Fruit fly (Drosophila melanogaster) whole organism, adult: ENCODE data around the gene CG32243.

ENCODE experiments used
- CG11617 ChIP-seq: fragments of 200-800 bp; sonication (Bioruptor generic); optimal IDR thresholded peaks from 2 replicates; lab custom pipeline; 2017; ENCODE audit warnings: mild to moderate bottlenecking, missing biosample characterization, missing genetic modification reagents, missing genetic modification characterization
- CG12768 ChIP-seq: fragments of 200-800 bp; sonication (Bioruptor generic); optimal IDR thresholded peaks from 2 replicates; lab custom pipeline; 2017; ENCODE audit warnings: missing biosample characterization, missing genetic modification characterization, mild to moderate bottlenecking, moderate library complexity, missing genetic modification reagents
- CG14711 ChIP-seq: fragments of 200-800 bp; sonication (Bioruptor generic); optimal IDR thresholded peaks from 2 replicates; lab custom pipeline; 2018; ENCODE audit warnings: missing biosample characterization, mild to moderate bottlenecking, missing genetic modification characterization, moderate library complexity
- CG1620 ChIP-seq: fragments of 200-800 bp; sonication (Bioruptor generic); optimal IDR thresholded peaks from 2 replicates; lab custom pipeline; 2016; ENCODE audit warnings: missing biosample characterization, missing genetic modification characterization
- CG33017 ChIP-seq: fragments of 200-800 bp; sonication (Bioruptor generic); optimal IDR thresholded peaks from 2 replicates; lab custom pipeline; 2018; ENCODE audit warnings: missing biosample characterization, mild to moderate bottlenecking, missing genetic modification characterization, moderate library complexity
- CG5204 ChIP-seq: fragments of 200-800 bp; sonication (Bioruptor generic); optimal IDR thresholded peaks from 2 replicates; lab custom pipeline; 2016; ENCODE audit warnings: missing biosample characterization, missing genetic modification characterization
- CG7045 ChIP-seq: fragments of 200-800 bp; sonication (Bioruptor generic); optimal IDR thresholded peaks from 2 replicates; lab custom pipeline; 2017; ENCODE audit warnings: missing biosample characterization, mild to moderate bottlenecking, missing genetic modification characterization
- CG7101 ChIP-seq: fragments of 200-800 bp; sonication (Bioruptor generic); optimal IDR thresholded peaks from 2 replicates; lab custom pipeline; 2018; ENCODE audit warnings: missing biosample characterization, mild to moderate bottlenecking, missing genetic modification characterization, moderate library complexity
- Clk ChIP-seq: fragments of 200-800 bp; sonication (Bioruptor generic); optimal IDR thresholded peaks from 2 replicates; lab custom pipeline; 2017; ENCODE audit warnings: missing biosample characterization, missing genetic modification characterization
- Crg-1 ChIP-seq: fragments of 200-800 bp; sonication (Bioruptor generic); optimal IDR thresholded peaks from 2 replicates; lab custom pipeline; 2016; ENCODE audit warnings: missing biosample characterization, missing genetic modification characterization
- Hr96 ChIP-seq: fragments of 200-800 bp; sonication (Bioruptor generic); optimal IDR thresholded peaks from 2 replicates; lab custom pipeline; 2016; ENCODE audit warnings: missing biosample characterization, missing genetic modification characterization
- Mnt ChIP-seq: fragments of 200-800 bp; sonication (Bioruptor generic); optimal IDR thresholded peaks from 2 replicates; lab custom pipeline; 2016; ENCODE audit warnings: missing biosample characterization, mild to moderate bottlenecking, missing genetic modification characterization
- bab1 ChIP-seq: fragments of 200-800 bp; sonication (Bioruptor generic); optimal IDR thresholded peaks from 3 replicates; lab custom pipeline; 2019; ENCODE audit warnings: missing biosample characterization, mild to moderate bottlenecking, missing genetic modification characterization, moderate library complexity
- cic ChIP-seq: fragments of 200-800 bp; sonication (Bioruptor generic); optimal IDR thresholded peaks from 2 replicates; lab custom pipeline; 2017; ENCODE audit warnings: missing biosample characterization, mild to moderate bottlenecking, missing genetic modification characterization, moderate library complexity
- cnc ChIP-seq, 2 experiments: fragments of >200 bp; optimal IDR thresholded peaks; 2 replicates each; lab custom pipeline; 2017
- kay ChIP-seq: fragments of 200-800 bp; sonication (Bioruptor generic); peaks from one replicate; lab custom pipeline; 2016; ENCODE audit warnings: missing biosample characterization, missing genetic modification characterization, borderline replicate concordance
- ovo ChIP-seq: fragments of 200-800 bp; sonication (Bioruptor generic); optimal IDR thresholded peaks from 2 replicates; lab custom pipeline; 2016; ENCODE audit warnings: missing biosample characterization, missing genetic modification characterization
- pad ChIP-seq: fragments of 200-800 bp; sonication (Bioruptor generic); optimal IDR thresholded peaks from 3 replicates; lab custom pipeline; 2017; ENCODE audit warnings: missing biosample characterization, missing genetic modification characterization, mild to moderate bottlenecking, moderate library complexity, missing genetic modification reagents
- tj ChIP-seq: fragments of 200-800 bp; sonication (Bioruptor generic); optimal IDR thresholded peaks from 3 replicates; lab custom pipeline; 2017; ENCODE audit warnings: missing biosample characterization, mild to moderate bottlenecking, missing genetic modification characterization, moderate library complexity
- toe ChIP-seq: fragments of 200-800 bp; sonication (Bioruptor generic); optimal IDR thresholded peaks from 2 replicates; lab custom pipeline; 2016; ENCODE audit warnings: missing biosample characterization, missing genetic modification characterization

The CG32243 gene

dm6 chr3L:4534481-4534880 lies 6.6 kb downstream of the CG32243 start:
- TF ChIP-seq CG14711, result no peak
- TF ChIP-seq CG1620 (GFP tag; lab: Kevin White, UChicago), result no peak
- no peak for TF ChIP-seq bab1 (GFP tag; lab: Kevin White, UChicago)
- peak; percentile 88 for TF ChIP-seq tj (GFP tag; lab: Kevin White, UChicago)
- TF ChIP-seq CG7101, result no peak
- TF ChIP-seq Crg-1 (GFP tag; lab: Kevin White, UChicago), result no peak

- no peak for TF ChIP-seq CG5204 (GFP tag; lab: Kevin White, UChicago)
- no peak for TF ChIP-seq CG33017 (tag; lab: Kevin White, UChicago)
- TF ChIP-seq cnc (optimal IDR thresholded peaks at IDR 0.05; lab: Kevin White, UChicago), result no peak
- no peak for TF ChIP-seq Crg-1 (GFP tag; lab: Kevin White, UChicago)
- TF ChIP-seq toe, result no peak
- no peak for TF ChIP-seq cic
- no peak for TF ChIP-seq CG14711
- TF ChIP-seq CG7101, result no peak
- TF ChIP-seq Mnt (GFP tag; lab: Kevin White, UChicago), result no peak
- no peak for TF ChIP-seq kay
- no peak for TF ChIP-seq CG11617
- TF ChIP-seq CG12768 (GFP tag; lab: Kevin White, UChicago), result no peak
- TF ChIP-seq bab1 (GFP tag; lab: Kevin White, UChicago), result no peak
- no peak for TF ChIP-seq Hr96 (GFP tag; lab: Kevin White, UChicago)
- no peak for TF ChIP-seq Clk (GFP tag; lab: Kevin White, UChicago)
- no peak for TF ChIP-seq pad (GFP tag; lab: Kevin White, UChicago)
- no peak for TF ChIP-seq tj (GFP tag; lab: Kevin White, UChicago)
Observed at dm6 chr3L:4533941-4534340, 7.1 kb downstream of the CG32243 start.

- TF ChIP-seq tj (GFP tag; lab: Kevin White, UChicago) (peak; percentile 30), ovo (GFP tag; lab: Kevin White, UChicago) (no peak), kay (peak; percentile 44)
Observed at dm6 chr3L:4532841-4533619, 8.0 kb downstream of the CG32243 start, which contains the start of gene CG11353. Gene CG11353 (plus strand): TSS chr3L:4533170.

- TF ChIP-seq cnc (optimal IDR thresholded peaks at IDR 0.05; lab: Kevin White, UChicago) (no peak), CG33017 (tag; lab: Kevin White, UChicago) (no peak), CG12768 (GFP tag; lab: Kevin White, UChicago) (no peak), tj (GFP tag; lab: Kevin White, UChicago) (no peak), cic (no peak), bab1 (GFP tag; lab: Kevin White, UChicago) (peak; percentile 67)
Observed at dm6 chr3L:4531941-4532478, 9.0 kb downstream of the CG32243 start, which contains the start of gene Tie. Gene Tie (minus strand): TSS chr3L:4532145.

- no peak for TF ChIP-seq Clk (GFP tag; lab: Kevin White, UChicago)
- no peak for TF ChIP-seq Hr96 (GFP tag; lab: Kevin White, UChicago)
- no peak for TF ChIP-seq CG14711
- no peak for TF ChIP-seq CG5204 (GFP tag; lab: Kevin White, UChicago)
- TF ChIP-seq CG12768 (GFP tag; lab: Kevin White, UChicago), result no peak
- no peak for TF ChIP-seq CG11617
- no peak for TF ChIP-seq toe
Observed at dm6 chr3L:4521809-4522208, 19.2 kb downstream of the CG32243 start.

- no peak for TF ChIP-seq toe
- TF ChIP-seq tj (GFP tag; lab: Kevin White, UChicago), result no peak
- TF ChIP-seq ovo (GFP tag; lab: Kevin White, UChicago), result no peak
- TF ChIP-seq Clk (GFP tag; lab: Kevin White, UChicago), result no peak
- TF ChIP-seq kay, result no peak
- no peak for TF ChIP-seq pad (GFP tag; lab: Kevin White, UChicago)
- TF ChIP-seq Mnt (GFP tag; lab: Kevin White, UChicago), result no peak
Observed at dm6 chr3L:4519417-4519931, 21.6 kb downstream of the CG32243 start.

- TF ChIP-seq CG14711 (no peak), Mnt (GFP tag; lab: Kevin White, UChicago) (no peak), kay (no peak), Hr96 (GFP tag; lab: Kevin White, UChicago) (no peak), CG7045 (GFP tag; lab: Kevin White, UChicago) (no peak), Crg-1 (GFP tag; lab: Kevin White, UChicago) (no peak)
Observed at dm6 chr3L:4516378-4516777, 24.7 kb downstream of the CG32243 start.
